Worm (Caenorhabditis elegans) whole organism, L3 larva: ENCODE measurements around the gene ceh-13.

Source experiments
- elt-1 ChIP-seq: fragments of 150-350 bp; optimal IDR thresholded peaks from 2 replicates; lab custom pipeline; 2014; ENCODE audit warnings: missing biosample characterization, missing genetic modification characterization
- lin-39 ChIP-seq: fragments of 150-350 bp; optimal IDR thresholded peaks from 2 replicates; lab custom pipeline; 2018; ENCODE audit warnings: missing biosample characterization, missing genetic modification reagents, missing genetic modification characterization
- nhr-11 ChIP-seq: fragments of 150-350 bp; optimal IDR thresholded peaks from 2 replicates; lab custom pipeline; 2014; ENCODE audit warnings: missing biosample characterization, missing genetic modification characterization
- nhr-28 ChIP-seq: fragments of 150-350 bp; optimal IDR thresholded peaks from 2 replicates; lab custom pipeline; 2014; ENCODE audit warnings: missing biosample characterization, missing genetic modification characterization

DNA sequence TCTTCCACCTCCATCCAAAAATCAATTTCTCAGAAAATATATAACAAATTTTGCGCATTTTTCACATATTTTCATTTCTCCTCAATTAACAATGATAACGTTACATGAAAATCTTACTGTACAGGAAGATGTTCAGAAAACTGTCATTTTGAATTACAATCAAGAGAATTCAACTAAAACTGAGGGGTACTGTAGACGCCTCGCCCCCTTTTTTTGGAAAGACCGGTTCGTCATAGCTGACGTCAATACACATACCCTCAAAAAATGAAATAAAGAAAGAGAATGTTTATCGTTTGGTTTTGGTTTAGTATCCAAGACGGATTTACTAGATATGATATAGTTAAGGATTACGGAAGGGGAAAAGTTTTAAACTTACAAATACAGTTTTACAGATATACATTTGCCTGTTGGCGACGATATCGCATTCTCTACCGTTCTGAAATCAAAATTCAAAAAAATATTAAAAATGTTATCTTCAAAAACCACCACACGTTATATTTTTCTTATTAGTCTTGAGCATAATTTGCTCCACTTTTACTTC lies 2.5 kb downstream of the ceh-13 start:
- TF ChIP-seq nhr-28 (tag; lab: Kevin White, UChicago): no peak
- TF ChIP-seq elt-1: no peak
- TF ChIP-seq nhr-11: no peak
- no peak for TF ChIP-seq lin-39 (tag; lab: Kevin White, UChicago)
